Worm (Caenorhabditis elegans) whole organism, L4/young adult: Measurements from ENCODE around the gene C38C3.4.

Experiments used
- W03F9.2 ChIP-seq: fragments of 150-350 bp; optimal IDR thresholded peaks from 2 replicates; lab custom pipeline; 2014; ENCODE audit warnings: missing biosample characterization, missing genetic modification characterization
- dao-5 ChIP-seq: sonication (generic microtip); optimal IDR thresholded peaks from 2 replicates; lab custom pipeline; 2016; ENCODE audit warnings: missing genotype, missing genetic modification characterization, moderate library complexity, missing compliant biosample characterization
- him-1 ChIP-seq: sonication (generic microtip); optimal IDR thresholded peaks from 2 replicates; lab custom pipeline; 2016; ENCODE audit warnings: missing genotype, missing genetic modification reagents, missing genetic modification characterization, missing compliant biosample characterization

ce11 chrV:1445081-1445480, 36.8 kb upstream of the C38C3.4 start, which contains the start of gene cnc-5:
- TF ChIP-seq dao-5 (tag; lab: Kevin White, UChicago): no peak
- no peak for TF ChIP-seq him-1 (tag; lab: Kevin White, UChicago)
- TF ChIP-seq W03F9.2 (tag; lab: Kevin White, UChicago): no peak
